Worm (Caenorhabditis elegans) whole organism, early embryonic: Measurements from ENCODE around the gene Y75B8A.13.
A peak's percentile ranks its signal among the peaks of the same experiment; 100 is the strongest.

ENCODE experiments used
- B0310.2 ChIP-seq: sonication (generic microtip); optimal IDR thresholded peaks from 2 replicates; lab custom pipeline; 2016; ENCODE audit warnings: mild to moderate bottlenecking, missing genetic modification characterization, missing compliant biosample characterization
- F13C5.2 ChIP-seq: sonication (generic microtip); optimal IDR thresholded peaks from 2 replicates; lab custom pipeline; 2017; ENCODE audit warnings: mild to moderate bottlenecking, missing genetic modification characterization, inconsistent platforms, missing compliant biosample characterization
- aly-1 ChIP-seq: sonication (generic microtip); optimal IDR thresholded peaks from 2 replicates; lab custom pipeline; 2016; ENCODE audit warnings: missing genetic modification characterization, missing compliant biosample characterization
- ama-1 ChIP-seq: fragments of 150-350 bp; optimal IDR thresholded peaks from 2 replicates; lab custom pipeline; 2014
- ceh-13 ChIP-seq: fragments of 200-800 bp; sonication (Bioruptor generic); optimal IDR thresholded peaks from 2 replicates; lab custom pipeline; 2018; ENCODE audit warnings: mild to moderate bottlenecking, missing genetic modification characterization, missing compliant biosample characterization
- ceh-36 ChIP-seq: sonication (generic microtip); optimal IDR thresholded peaks from 2 replicates; lab custom pipeline; 2016; ENCODE audit warnings: missing genetic modification characterization, inconsistent platforms, missing compliant biosample characterization
- ets-7 ChIP-seq: sonication (generic microtip); optimal IDR thresholded peaks from 2 replicates; lab custom pipeline; 2016; ENCODE audit warnings: missing genotype, missing genetic modification characterization, missing compliant biosample characterization
- flt-1 ChIP-seq: fragments of 200-800 bp; sonication (Bioruptor generic); IDR thresholded peaks from 2 replicates; pipeline ENCODE4 v1.3.6; 2022; ENCODE audit warnings: missing genetic modification characterization, missing compliant biosample characterization
- hmbx-1 ChIP-seq: sonication (generic microtip); optimal IDR thresholded peaks from 2 replicates; lab custom pipeline; 2016; ENCODE audit warnings: mild to moderate bottlenecking, missing genetic modification characterization, missing compliant biosample characterization
- hmg-4 ChIP-seq: fragments of 200-800 bp; sonication (Bioruptor generic); optimal IDR thresholded peaks from 2 replicates; lab custom pipeline; 2018; ENCODE audit warnings: mild to moderate bottlenecking, missing genetic modification characterization, missing compliant biosample characterization
- hnd-1 ChIP-seq: sonication (generic microtip); optimal IDR thresholded peaks from 2 replicates; lab custom pipeline; 2016; ENCODE audit warnings: missing genetic modification characterization, missing compliant biosample characterization
- pes-1 ChIP-seq: fragments of 200-800 bp; sonication (Bioruptor generic); IDR thresholded peaks from 2 replicates; pipeline ENCODE4 v1.3.6; 2022; ENCODE audit warnings: missing genetic modification reagents, missing genetic modification characterization, missing compliant biosample characterization
- scrt-1 ChIP-seq: fragments of 200-800 bp; sonication (Bioruptor generic); IDR thresholded peaks from 2 replicates; pipeline ENCODE4 v1.3.6; 2022; ENCODE audit warnings: missing genetic modification characterization, missing compliant biosample characterization
- sea-1 ChIP-seq: fragments of 200-800 bp; sonication (Bioruptor generic); conservative IDR thresholded peaks from 2 replicates; pipeline ENCODE4 v1.3.6; 2022; ENCODE audit warnings: missing genetic modification characterization, missing compliant biosample characterization
- tbx-11 ChIP-seq: fragments of 200-800 bp; sonication (Bioruptor generic); IDR thresholded peaks from 2 replicates; pipeline ENCODE4 v1.3.6; 2022; ENCODE audit warnings: missing genetic modification characterization, missing compliant biosample characterization
- tbx-37 ChIP-seq: fragments of 200-800 bp; sonication (Bioruptor generic); conservative IDR thresholded peaks from 2 replicates; pipeline ENCODE4 v1.3.6; 2022; ENCODE audit warnings: missing genetic modification reagents, missing genetic modification characterization, missing compliant biosample characterization
- tra-4 ChIP-seq: sonication (generic microtip); optimal IDR thresholded peaks from 2 replicates; lab custom pipeline; 2017; ENCODE audit warnings: missing genetic modification characterization, missing compliant biosample characterization

Gene Y75B8A.13

ce11 chrIII:12165305-12165704 lies 50.2 kb downstream of the Y75B8A.13 start:
- TF ChIP-seq hnd-1 (tag; lab: Kevin White, UChicago): no peak
- TF ChIP-seq scrt-1 (GFP tag; lab: Robert Waterston, UW): no peak
- no peak for TF ChIP-seq sea-1 (GFP tag; lab: Robert Waterston, UW)
- no peak for TF ChIP-seq hmg-4
- no peak for TF ChIP-seq tbx-11 (GFP tag; lab: Robert Waterston, UW)
- no peak for TF ChIP-seq B0310.2 (tag; lab: Kevin White, UChicago)
- no peak for TF ChIP-seq pes-1 (GFP tag; lab: Robert Waterston, UW)
- no peak for TF ChIP-seq ceh-36
- TF ChIP-seq aly-1 (tag; lab: Kevin White, UChicago): no peak
- TF ChIP-seq ama-1: no peak
- TF ChIP-seq tra-4 (tag; lab: Kevin White, UChicago): no peak
- TF ChIP-seq ets-7 (tag; lab: Kevin White, UChicago): no peak
- no peak for TF ChIP-seq F13C5.2 (tag; lab: Kevin White, UChicago)
- TF ChIP-seq flt-1 (GFP tag; lab: Robert Waterston, UW): no peak

DNA sequence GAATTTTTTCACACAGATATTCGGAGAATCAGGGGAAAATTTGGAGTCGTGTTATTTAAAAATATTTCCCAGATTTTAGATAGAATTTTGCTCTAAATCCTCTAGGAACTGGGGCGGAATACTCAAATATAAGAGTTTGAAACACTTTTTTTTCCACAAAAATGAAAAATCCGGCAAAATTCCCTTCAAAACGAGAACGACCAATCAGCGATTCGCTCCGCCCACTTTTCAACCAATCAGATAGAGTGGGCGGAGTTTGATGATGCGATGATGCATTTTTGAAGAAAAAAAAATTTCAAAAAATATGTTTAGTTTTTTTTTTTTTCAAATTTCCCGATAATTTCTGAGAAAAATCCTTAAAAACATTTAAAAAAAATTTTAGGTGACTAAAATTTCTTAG lies 51.1 kb downstream of the Y75B8A.13 start:
- TF ChIP-seq sea-1 (GFP tag; lab: Robert Waterston, UW) (no peak), ama-1 (no peak), ceh-13 (GFP tag; lab: Kevin White, UChicago) (no peak), tbx-11 (GFP tag; lab: Robert Waterston, UW) (no peak), ets-7 (tag; lab: Kevin White, UChicago) (no peak), flt-1 (GFP tag; lab: Robert Waterston, UW) (no peak), F13C5.2 (tag; lab: Kevin White, UChicago) (no peak), pes-1 (GFP tag; lab: Robert Waterston, UW) (no peak), hmbx-1 (tag; lab: Kevin White, UChicago) (no peak), B0310.2 (tag; lab: Kevin White, UChicago) (no peak), hnd-1 (tag; lab: Kevin White, UChicago) (no peak), scrt-1 (GFP tag; lab: Robert Waterston, UW) (no peak), tra-4 (tag; lab: Kevin White, UChicago) (no peak), aly-1 (tag; lab: Kevin White, UChicago) (no peak), tbx-37 (GFP tag; lab: Robert Waterston, UW) (no peak), hmg-4 (no peak), ceh-36 (no peak)

- no peak for TF ChIP-seq tra-4 (tag; lab: Kevin White, UChicago)
- TF ChIP-seq tbx-11 (GFP tag; lab: Robert Waterston, UW): no peak
- no peak for TF ChIP-seq F13C5.2 (tag; lab: Kevin White, UChicago)
- TF ChIP-seq B0310.2 (tag; lab: Kevin White, UChicago): no peak
These were observed 54.6 kb downstream of the Y75B8A.13 start for ce11 chrIII:12160929-12161328.

DNA sequence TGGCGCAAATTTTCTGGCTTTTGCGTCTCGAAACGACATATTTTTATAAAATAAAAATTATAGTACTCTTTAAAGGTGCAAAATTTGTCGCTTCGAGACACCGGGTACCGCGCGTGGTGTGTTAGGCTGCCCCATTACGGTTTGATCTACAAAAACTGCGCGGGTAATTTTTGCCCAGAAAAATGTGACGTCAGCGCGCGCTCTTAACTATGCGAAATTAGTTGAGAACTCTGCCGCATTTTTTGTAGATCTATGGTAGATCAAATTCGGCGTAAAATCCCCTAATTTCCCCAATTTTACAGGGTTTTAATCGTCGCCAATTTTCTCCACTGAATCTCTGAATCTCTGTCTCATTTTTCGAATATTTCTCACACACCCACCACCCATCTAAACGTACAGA lies 55.0 kb downstream of the Y75B8A.13 start, which contains the start of gene Y75B8A.8:
Gene Y75B8A.8, plus strand, starts transcription at position 301 of the 400 bp plus-strand sequence.
- no peak for TF ChIP-seq tbx-37 (GFP tag; lab: Robert Waterston, UW)
- TF ChIP-seq ets-7 (tag; lab: Kevin White, UChicago): no peak
- TF ChIP-seq F13C5.2 (tag; lab: Kevin White, UChicago): no peak
- no peak for TF ChIP-seq aly-1 (tag; lab: Kevin White, UChicago)

- TF ChIP-seq scrt-1 (GFP tag; lab: Robert Waterston, UW) (0 out of 2 replicates have a peak, but pooled peaks have one; percentile 26), ets-7 (tag; lab: Kevin White, UChicago) (no peak)
These were observed 56.3 kb downstream of the Y75B8A.13 start for ce11 chrIII:12159208-12159607.

DNA sequence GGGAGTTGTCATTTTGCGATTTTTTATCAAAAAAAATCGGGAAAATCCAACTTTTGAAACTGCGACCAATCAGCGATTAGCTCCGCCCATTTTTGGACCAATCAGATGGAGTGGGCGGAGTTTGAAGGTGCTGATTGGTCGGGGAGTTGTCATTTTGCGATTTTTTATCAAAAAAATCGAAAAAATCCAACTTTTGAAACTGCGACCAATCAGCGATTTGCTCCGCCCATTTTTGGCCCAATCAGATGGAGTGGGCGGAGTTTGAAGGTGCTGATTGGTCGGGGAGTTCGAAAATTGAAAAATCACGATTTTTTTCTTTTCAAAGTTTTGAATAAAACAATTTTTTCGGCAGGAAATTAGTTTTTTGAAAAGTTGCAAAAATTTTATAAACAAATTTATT lies 57.9 kb downstream of the Y75B8A.13 start:
- TF ChIP-seq tbx-11 (GFP tag; lab: Robert Waterston, UW): no peak
- TF ChIP-seq tra-4 (tag; lab: Kevin White, UChicago): no peak
- TF ChIP-seq F13C5.2 (tag; lab: Kevin White, UChicago): no peak
- no peak for TF ChIP-seq hmbx-1 (tag; lab: Kevin White, UChicago)
- TF ChIP-seq tbx-37 (GFP tag; lab: Robert Waterston, UW): no peak
- TF ChIP-seq scrt-1 (GFP tag; lab: Robert Waterston, UW): no peak
- TF ChIP-seq B0310.2 (tag; lab: Kevin White, UChicago): no peak
- no peak for TF ChIP-seq ets-7 (tag; lab: Kevin White, UChicago)
- TF ChIP-seq sea-1 (GFP tag; lab: Robert Waterston, UW): no peak
- TF ChIP-seq aly-1 (tag; lab: Kevin White, UChicago): no peak
- no peak for TF ChIP-seq ama-1
- no peak for TF ChIP-seq pes-1 (GFP tag; lab: Robert Waterston, UW)
- TF ChIP-seq ceh-36: no peak
- no peak for TF ChIP-seq ceh-13 (GFP tag; lab: Kevin White, UChicago)
- no peak for TF ChIP-seq hnd-1 (tag; lab: Kevin White, UChicago)
- no peak for TF ChIP-seq flt-1 (GFP tag; lab: Robert Waterston, UW)
- TF ChIP-seq hmg-4: no peak

DNA sequence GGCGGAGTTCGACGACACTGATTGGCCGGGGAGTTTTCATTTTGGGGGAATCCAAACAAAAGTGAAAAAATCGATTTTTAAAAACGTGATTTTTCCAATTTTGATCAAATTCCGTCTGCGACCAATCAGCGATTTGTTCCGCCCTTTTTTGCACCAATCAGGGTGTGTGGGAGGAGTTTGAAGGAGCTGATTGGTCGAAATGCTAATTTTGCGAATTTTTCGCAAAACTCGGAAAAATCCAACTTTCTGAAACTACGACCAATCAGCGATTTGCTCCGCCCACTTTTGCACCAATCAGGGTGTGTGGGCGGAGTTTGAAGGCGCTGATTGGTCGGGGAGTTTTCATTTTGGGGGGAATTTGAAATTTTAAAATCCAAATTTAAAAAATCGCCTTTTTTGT lies 58.9 kb downstream of the Y75B8A.13 start:
- TF ChIP-seq hmbx-1 (tag; lab: Kevin White, UChicago) (no peak), ama-1 (no peak), hnd-1 (tag; lab: Kevin White, UChicago) (no peak), ets-7 (tag; lab: Kevin White, UChicago) (no peak), hmg-4 (no peak), pes-1 (GFP tag; lab: Robert Waterston, UW) (no peak), flt-1 (GFP tag; lab: Robert Waterston, UW) (no peak)

DNA sequence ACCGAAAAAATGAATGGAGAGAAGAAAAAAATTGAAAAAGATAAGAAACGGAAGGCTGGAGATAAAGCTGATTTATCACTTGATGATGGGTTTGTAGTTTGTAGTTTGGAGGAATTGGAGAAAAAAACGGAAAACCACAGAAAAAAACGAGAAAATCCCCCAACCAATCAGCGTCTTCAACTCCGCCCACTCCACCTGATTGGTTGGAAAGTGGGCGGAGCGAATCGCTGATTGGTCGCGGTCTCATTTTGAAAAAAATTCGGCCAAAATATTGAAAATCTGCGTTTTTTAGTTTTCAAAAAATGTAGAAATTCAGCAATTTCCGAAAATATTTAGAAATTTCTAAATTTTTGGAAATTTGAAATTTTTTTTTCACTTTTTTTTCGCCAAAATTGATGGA lies 59.7 kb downstream of the Y75B8A.13 start:
- TF ChIP-seq sea-1 (GFP tag; lab: Robert Waterston, UW) (no peak), tbx-11 (GFP tag; lab: Robert Waterston, UW) (no peak), pes-1 (GFP tag; lab: Robert Waterston, UW) (no peak), F13C5.2 (tag; lab: Kevin White, UChicago) (no peak), ama-1 (no peak), hnd-1 (tag; lab: Kevin White, UChicago) (no peak), scrt-1 (GFP tag; lab: Robert Waterston, UW) (no peak), ceh-36 (no peak), ets-7 (tag; lab: Kevin White, UChicago) (no peak), tra-4 (tag; lab: Kevin White, UChicago) (no peak), B0310.2 (tag; lab: Kevin White, UChicago) (no peak), ceh-13 (GFP tag; lab: Kevin White, UChicago) (no peak), aly-1 (tag; lab: Kevin White, UChicago) (no peak)
